Fruit fly (Drosophila melanogaster) whole organism: ENCODE measurements around the gene CG14877.

Experiments
- Dll ChIP-seq: fragments of >200 bp; optimal IDR thresholded peaks from 2 replicates; lab custom pipeline; 2017
- usp ChIP-seq: fragments of >200 bp; optimal IDR thresholded peaks from 2 replicates; lab custom pipeline; 2017; ENCODE audit warnings: missing biosample characterization, missing genetic modification characterization, mixed read lengths

DNA sequence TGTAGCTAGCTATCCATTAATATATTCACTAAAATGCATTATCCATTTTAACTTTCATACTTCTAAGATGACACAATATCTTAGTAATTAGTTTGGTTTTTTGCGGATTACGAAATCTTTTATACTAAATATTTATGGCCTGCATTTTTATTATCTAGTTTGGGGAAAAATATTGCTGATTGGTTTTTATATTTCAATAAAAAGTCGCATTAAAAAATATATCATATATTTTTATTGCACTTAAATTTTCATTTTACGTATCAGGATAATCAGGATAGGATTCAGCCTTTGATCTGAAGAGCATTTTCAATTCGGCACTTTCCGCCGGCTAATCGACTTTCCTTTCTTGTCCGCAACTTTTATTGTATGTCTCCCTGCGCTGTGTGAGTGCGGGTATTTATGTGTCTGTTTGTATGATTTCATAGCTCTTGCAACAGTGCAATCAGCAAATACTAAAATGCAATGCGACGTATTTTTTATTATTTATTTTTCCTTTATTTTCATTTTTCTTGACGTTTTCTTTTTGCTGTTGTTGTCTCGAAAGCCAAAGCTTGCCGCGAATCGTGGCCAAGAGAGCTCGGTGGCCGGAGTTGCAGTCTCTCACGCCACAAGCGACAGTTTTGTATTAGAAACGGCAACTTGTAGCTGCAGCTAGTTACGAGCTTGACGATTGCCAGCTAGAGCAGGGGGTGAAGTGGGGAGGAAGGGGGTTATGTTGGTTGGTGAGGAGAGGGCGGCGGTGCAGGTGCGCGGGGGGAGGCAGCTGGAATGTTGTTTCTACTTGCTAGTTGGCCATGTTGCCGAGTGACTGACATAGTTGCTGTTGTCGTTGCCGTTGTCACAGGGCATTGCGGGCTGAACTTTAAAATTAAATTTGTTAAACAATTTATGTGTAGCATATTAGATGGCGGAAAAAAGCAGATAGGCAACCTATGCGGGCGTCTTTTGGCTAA lies 27.0 kb upstream of the CG14877 start:
- TF ChIP-seq usp (GFP tag; lab: Kevin White, UChicago), result no peak
- no peak for TF ChIP-seq Dll (lab: Kevin White, UChicago)
